Fruit fly (Drosophila melanogaster): ENCODE data around the gene Gr93b.

dm6 chr3R:21838505-21838956, 5.0 kb downstream of the Gr93b start:
- TF ChIP-seq psq (optimal IDR thresholded peaks at IDR 0.05) (no peak), Dll (optimal IDR thresholded peaks at IDR 0.05) (no peak), CG8478 (optimal IDR thresholded peaks at IDR 0.05) (no peak), usp (GFP tag; optimal IDR thresholded peaks at IDR 0.05) (no peak), EcR (GFP tag; optimal IDR thresholded peaks at IDR 0.05) (no peak)
